Worm (Caenorhabditis elegans): Measurements from ENCODE around the gene hach-1.

- no peak for TF ChIP-seq ces-1 (GFP tag; optimal IDR thresholded peaks at IDR 0.05)
- TF ChIP-seq sup-37 (GFP tag; optimal IDR thresholded peaks at IDR 0.05), result no peak
- TF ChIP-seq irx-1 (tag; optimal IDR thresholded peaks at IDR 0.05), result no peak
- no peak for TF ChIP-seq nhr-237 (tag; optimal IDR thresholded peaks at IDR 0.05)
- TF ChIP-seq unc-30 (tag; optimal IDR thresholded peaks at IDR 0.05), result no peak
- no peak for TF ChIP-seq fkh-10 (GFP tag; optimal IDR thresholded peaks at IDR 0.05)
- no peak for TF ChIP-seq zag-1 (tag; optimal IDR thresholded peaks at IDR 0.05)
- TF ChIP-seq grh-1 (GFP tag; IDR thresholded peaks at IDR 0.05), result no peak
- TF ChIP-seq nhr-11 (tag; optimal IDR thresholded peaks at IDR 0.05), result no peak
- no peak for TF ChIP-seq nhr-77 (tag; optimal IDR thresholded peaks at IDR 0.05)
- no peak for TF ChIP-seq fkh-8 (tag; optimal IDR thresholded peaks at IDR 0.05)
- no peak for TF ChIP-seq Y116A8C.19 (tag; optimal IDR thresholded peaks at IDR 0.05; ENCODE audit: borderline replicate concordance)
Observed at ce11 chrIII:5573694-5574093, 18.4 kb downstream of the hach-1 start, which contains the start of gene molo-1.
